Fruit fly (Drosophila melanogaster) whole organism, embryonic: ENCODE data around the gene Rh4.
A peak's percentile ranks its signal among the peaks of the same experiment; 100 is the strongest.

ENCODE experiments used
- Adf1 ChIP-seq: fragments of 200-800 bp; sonication (Bioruptor generic); IDR thresholded peaks from 2 replicates; pipeline ENCODE4 v1.3.6; 2022; ENCODE audit warnings: missing biosample characterization, missing genetic modification characterization
- Atf-2 ChIP-seq: fragments of 200-800 bp; sonication (Bioruptor generic); optimal IDR thresholded peaks from 2 replicates; lab custom pipeline; 2016; ENCODE audit warnings: missing biosample characterization, missing genetic modification characterization
- Bgb ChIP-seq: fragments of 200-800 bp; sonication (Bioruptor generic); IDR thresholded peaks from 2 replicates; pipeline ENCODE4 v1.3.6; 2022; ENCODE audit warnings: missing biosample characterization, missing genetic modification characterization; ENCODE audit not compliant: partially characterized antibody
- CG10147 ChIP-seq: fragments of 200-800 bp; sonication (Bioruptor generic); optimal IDR thresholded peaks from 2 replicates; lab custom pipeline; 2019; ENCODE audit warnings: missing biosample characterization, mild to moderate bottlenecking, missing genetic modification characterization, moderate library complexity
- CG10366 ChIP-seq: fragments of 200-800 bp; sonication (Bioruptor generic); IDR thresholded peaks from 2 replicates; pipeline ENCODE4 v1.3.6; 2022; ENCODE audit warnings: missing biosample characterization, missing genetic modification characterization
- CG11247 ChIP-seq: fragments of 200-800 bp; sonication (Bioruptor generic); IDR thresholded peaks from 2 replicates; pipeline ENCODE4 v1.3.6; 2022; ENCODE audit warnings: missing biosample characterization, missing genetic modification characterization
- CG11456 ChIP-seq: fragments of 200-800 bp; sonication (Bioruptor generic); IDR thresholded peaks from 3 replicates; pipeline ENCODE4 v1.3.6; 2022; ENCODE audit warnings: missing biosample characterization, missing genetic modification characterization
- CG18619 ChIP-seq: fragments of 200-800 bp; sonication (Bioruptor generic); optimal IDR thresholded peaks from 3 replicates; lab custom pipeline; 2017; ENCODE audit warnings: missing biosample characterization, mild to moderate bottlenecking, missing genetic modification characterization
- CG2120 ChIP-seq: fragments of 200-800 bp; sonication (Bioruptor generic); optimal IDR thresholded peaks from 3 replicates; lab custom pipeline; 2016; ENCODE audit warnings: missing biosample characterization, missing genetic modification characterization
- CG2199 ChIP-seq: fragments of 200-800 bp; sonication (Bioruptor generic); IDR thresholded peaks from 3 replicates; pipeline ENCODE4 v1.3.6; 2022; ENCODE audit warnings: missing biosample characterization, missing genetic modification characterization
- CG32772 ChIP-seq: fragments of 200-800 bp; sonication (Bioruptor generic); IDR thresholded peaks from 2 replicates; pipeline ENCODE4 v1.3.6; 2022; ENCODE audit warnings: missing biosample characterization, missing genetic modification characterization
- CG34224 ChIP-seq: fragments of 200-800 bp; sonication (Bioruptor generic); IDR thresholded peaks from 3 replicates; pipeline ENCODE4 v1.3.6; 2022; ENCODE audit warnings: missing biosample characterization, missing genetic modification characterization; ENCODE audit not compliant: partially characterized antibody
- CG7786 ChIP-seq: fragments of 200-800 bp; sonication (Bioruptor generic); optimal IDR thresholded peaks from 2 replicates; lab custom pipeline; 2016; ENCODE audit warnings: missing biosample characterization, missing genetic modification characterization
- CG8924 ChIP-seq: fragments of 200-800 bp; optimal IDR thresholded peaks from 3 replicates; lab custom pipeline; 2019; ENCODE audit warnings: missing biosample characterization, mild to moderate bottlenecking, missing genetic modification characterization, moderate library complexity
- CG8944 ChIP-seq: fragments of 200-800 bp; sonication (Bioruptor generic); optimal IDR thresholded peaks from 3 replicates; lab custom pipeline; 2016; ENCODE audit warnings: missing biosample characterization, missing genetic modification characterization
- CG9437 ChIP-seq: fragments of 200-800 bp; sonication (Bioruptor generic); optimal IDR thresholded peaks from 2 replicates; lab custom pipeline; 2018; ENCODE audit warnings: missing biosample characterization, mild to moderate bottlenecking, missing genetic modification characterization
- CTCF ChIP-seq: fragments of 200-800 bp; sonication (Bioruptor generic); optimal IDR thresholded peaks from 2 replicates; lab custom pipeline; 2017; ENCODE audit warnings: missing biosample characterization, mild to moderate bottlenecking, missing genetic modification characterization, moderate library complexity
- D ChIP-seq, 2 experiments: fragments of 200-800 bp in 1 of 2; fragments of >200 bp in 1 of 2; sonication (Bioruptor generic) in 1 of 2; optimal IDR thresholded peaks; 2 replicates in 1 of 2; 3 replicates in 1 of 2; lab custom pipeline; 2017; ENCODE audit warnings: mild to moderate bottlenecking in 1 of 2, missing biosample characterization in 1 of 2, missing genetic modification characterization in 1 of 2, missing genetic modification reagents in 1 of 2
- D19B ChIP-seq: fragments of 200-800 bp; sonication (Bioruptor generic); optimal IDR thresholded peaks from 2 replicates; lab custom pipeline; 2017; ENCODE audit warnings: missing biosample characterization, mild to moderate bottlenecking, missing genetic modification characterization
- Dbx ChIP-seq: fragments of 200-800 bp; sonication (Bioruptor generic); IDR thresholded peaks from 3 replicates; pipeline ENCODE4 v1.3.6; 2022; ENCODE audit warnings: missing biosample characterization, missing genetic modification characterization
- Deaf1 ChIP-seq: fragments of 200-800 bp; optimal IDR thresholded peaks from 3 replicates; lab custom pipeline; 2019; ENCODE audit warnings: missing biosample characterization, mild to moderate bottlenecking, missing genetic modification characterization, moderate library complexity
- Dfd ChIP-seq, 2 experiments: fragments of >200 bp; optimal IDR thresholded peaks; 2 replicates each; lab custom pipeline; 2017; ENCODE audit warnings: missing biosample characterization in 2 of 2, missing genetic modification characterization in 2 of 2
- Dip2 ChIP-seq: fragments of 200-800 bp; sonication (Bioruptor generic); IDR thresholded peaks from 2 replicates; pipeline ENCODE4 v1.3.6; 2022; ENCODE audit warnings: missing biosample characterization, missing genetic modification characterization
- E2f2 ChIP-seq: fragments of 200-800 bp; sonication (Bioruptor generic); IDR thresholded peaks from 2 replicates; pipeline ENCODE4 v1.3.6; 2022; ENCODE audit warnings: missing biosample characterization, missing genetic modification characterization
- Fer3 ChIP-seq: fragments of 200-800 bp; sonication (Bioruptor generic); optimal IDR thresholded peaks from 2 replicates; lab custom pipeline; 2018; ENCODE audit warnings: missing biosample characterization, mild to moderate bottlenecking, missing genetic modification characterization, moderate library complexity
- HLH4C ChIP-seq: fragments of 200-800 bp; sonication (Bioruptor generic); IDR thresholded peaks from 3 replicates; pipeline ENCODE4 v1.3.6; 2022; ENCODE audit warnings: missing biosample characterization, missing genetic modification characterization; ENCODE audit not compliant: partially characterized antibody
- HLHmδ ChIP-seq: fragments of 200-800 bp; sonication (Bioruptor generic); optimal IDR thresholded peaks from 2 replicates; lab custom pipeline; 2018; ENCODE audit warnings: missing biosample characterization, mild to moderate bottlenecking, missing genetic modification characterization, moderate library complexity
- Hsf ChIP-seq: fragments of 200-800 bp; sonication (Bioruptor generic); optimal IDR thresholded peaks from 3 replicates; lab custom pipeline; 2016; ENCODE audit warnings: missing biosample characterization, missing genetic modification characterization
- NFAT ChIP-seq: fragments of 200-800 bp; sonication (Bioruptor generic); IDR thresholded peaks from 2 replicates; pipeline ENCODE4 v1.3.6; 2022; ENCODE audit warnings: missing biosample characterization, missing genetic modification characterization
- NfI ChIP-seq: fragments of 200-800 bp; sonication (Bioruptor generic); optimal IDR thresholded peaks from 3 replicates; lab custom pipeline; 2018; ENCODE audit warnings: missing biosample characterization, mild to moderate bottlenecking, missing genetic modification characterization, moderate library complexity
- Pdp1 ChIP-seq, 2 experiments: fragments of 200-800 bp; sonication (Bioruptor generic); optimal IDR thresholded peaks; 3 replicates each; lab custom pipeline; 2016; ENCODE audit warnings: missing biosample characterization in 2 of 2, missing genetic modification characterization in 2 of 2, mild to moderate bottlenecking in 1 of 2, moderate library complexity in 1 of 2
- Rfx ChIP-seq: fragments of 200-800 bp; sonication (Bioruptor generic); IDR thresholded peaks from 2 replicates; pipeline ENCODE4 v1.3.6; 2022; ENCODE audit warnings: missing biosample characterization, missing genetic modification characterization
- bcd ChIP-seq: fragments of 200-800 bp; sonication (Bioruptor generic); optimal IDR thresholded peaks from 2 replicates; lab custom pipeline; 2017; ENCODE audit warnings: missing biosample characterization, mild to moderate bottlenecking, missing genetic modification characterization
- fd3F ChIP-seq: fragments of 200-800 bp; sonication (Bioruptor generic); optimal IDR thresholded peaks from 2 replicates; lab custom pipeline; 2018; ENCODE audit warnings: missing biosample characterization, mild to moderate bottlenecking, missing genetic modification characterization, moderate library complexity
- gcm ChIP-seq: fragments of 200-800 bp; sonication (Bioruptor generic); optimal IDR thresholded peaks from 2 replicates; lab custom pipeline; 2019; ENCODE audit warnings: missing biosample characterization, mild to moderate bottlenecking, missing genetic modification characterization, moderate library complexity
- gem ChIP-seq: fragments of 200-800 bp; sonication (Bioruptor generic); optimal IDR thresholded peaks from 2 replicates; lab custom pipeline; 2019; ENCODE audit warnings: missing biosample characterization, mild to moderate bottlenecking, missing genetic modification characterization, moderate library complexity
- grau ChIP-seq: fragments of 200-800 bp; optimal IDR thresholded peaks from 3 replicates; lab custom pipeline; 2019; ENCODE audit warnings: missing biosample characterization, mild to moderate bottlenecking, missing genetic modification characterization, moderate library complexity
- gro ChIP-seq: fragments of 200-800 bp; sonication (Bioruptor generic); optimal IDR thresholded peaks from 2 replicates; lab custom pipeline; 2016; ENCODE audit warnings: missing biosample characterization, missing genetic modification characterization
- hb ChIP-seq: fragments of 200-800 bp; sonication (Bioruptor generic); IDR thresholded peaks from 3 replicates; pipeline ENCODE4 v1.3.6; 2022; ENCODE audit warnings: missing biosample characterization, missing genetic modification characterization; ENCODE audit not compliant: partially characterized antibody
- ken ChIP-seq: fragments of 200-800 bp; sonication (Bioruptor generic); IDR thresholded peaks from 3 replicates; pipeline ENCODE4 v1.3.6; 2022; ENCODE audit warnings: missing biosample characterization, missing genetic modification characterization
- knrl ChIP-seq: fragments of 200-800 bp; sonication (Bioruptor generic); IDR thresholded peaks from 3 replicates; pipeline ENCODE4 v1.3.6; 2022; ENCODE audit warnings: missing biosample characterization, missing genetic modification characterization; ENCODE audit not compliant: partially characterized antibody
- lbe ChIP-seq: fragments of 200-800 bp; sonication (Bioruptor generic); optimal IDR thresholded peaks from 2 replicates; lab custom pipeline; 2016; ENCODE audit warnings: missing biosample characterization, mild to moderate bottlenecking, missing genetic modification characterization
- lmd ChIP-seq: fragments of 200-800 bp; sonication (Bioruptor generic); IDR thresholded peaks from 2 replicates; pipeline ENCODE4 v1.3.6; 2022; ENCODE audit warnings: missing biosample characterization, missing genetic modification characterization
- otp ChIP-seq: fragments of 200-800 bp; sonication (Bioruptor generic); IDR thresholded peaks from 3 replicates; pipeline ENCODE4, ENCODE4 v1.3.6; 2022; ENCODE audit warnings: missing biosample characterization, missing genetic modification characterization
- slbo ChIP-seq: fragments of 200-800 bp; sonication (Bioruptor generic); IDR thresholded peaks from 2 replicates; pipeline ENCODE4 v1.3.6; 2022; ENCODE audit warnings: missing biosample characterization, missing genetic modification characterization
- sqz ChIP-seq: fragments of 200-800 bp; sonication (Bioruptor generic); optimal IDR thresholded peaks from 3 replicates; lab custom pipeline; 2018; ENCODE audit warnings: missing biosample characterization, mild to moderate bottlenecking, missing genetic modification characterization
- sr ChIP-seq: fragments of 200-800 bp; sonication (Bioruptor generic); IDR thresholded peaks from 3 replicates; pipeline ENCODE4 v1.3.6; 2022; ENCODE audit warnings: missing biosample characterization, missing genetic modification characterization
- vvl ChIP-seq: fragments of 200-800 bp; sonication (Bioruptor generic); IDR thresholded peaks from 2 replicates; pipeline ENCODE4 v1.3.6; 2022; ENCODE audit warnings: missing biosample characterization, missing genetic modification characterization
- wdn ChIP-seq: fragments of 200-800 bp; sonication (Bioruptor generic); IDR thresholded peaks from 2 replicates; pipeline ENCODE4 v1.3.6; 2022; ENCODE audit warnings: missing biosample characterization, missing genetic modification characterization

Rh4 gene

DNA sequence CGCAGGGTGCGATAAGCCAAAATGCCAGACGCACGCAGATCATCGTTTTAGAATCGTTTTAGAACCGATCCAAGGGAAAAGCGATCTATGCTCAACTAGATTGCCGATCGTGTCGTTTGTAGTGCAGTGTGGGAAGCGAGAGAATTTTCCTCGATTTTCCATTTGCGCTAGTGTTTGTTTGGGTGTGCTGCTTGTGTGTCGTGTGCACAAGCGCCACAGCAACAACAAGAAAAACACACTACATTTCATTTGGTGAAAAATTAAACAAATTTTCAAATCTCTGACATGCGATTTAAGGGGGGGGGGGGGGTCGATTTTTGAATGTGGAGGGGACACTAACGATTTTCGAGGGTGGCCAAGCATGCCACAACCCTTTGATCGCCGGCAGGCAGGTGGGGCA lies 48.1 kb upstream of the Rh4 start (continued):
- TF ChIP-seq CG18619 (GFP tag; lab: Kevin White, UChicago) (no peak), Deaf1 (tag; lab: Kevin White, UChicago) (peak; percentile 30), sr (GFP tag; lab: Robert Waterston, UW) (peak; percentile 60; the same call in 1 of the 3 replicates), Dfd (GFP tag; optimal IDR thresholded peaks at IDR 0.05; lab: Kevin White, UChicago) (no peak), CG8924 (tag; lab: Kevin White, UChicago) (no peak)

DNA sequence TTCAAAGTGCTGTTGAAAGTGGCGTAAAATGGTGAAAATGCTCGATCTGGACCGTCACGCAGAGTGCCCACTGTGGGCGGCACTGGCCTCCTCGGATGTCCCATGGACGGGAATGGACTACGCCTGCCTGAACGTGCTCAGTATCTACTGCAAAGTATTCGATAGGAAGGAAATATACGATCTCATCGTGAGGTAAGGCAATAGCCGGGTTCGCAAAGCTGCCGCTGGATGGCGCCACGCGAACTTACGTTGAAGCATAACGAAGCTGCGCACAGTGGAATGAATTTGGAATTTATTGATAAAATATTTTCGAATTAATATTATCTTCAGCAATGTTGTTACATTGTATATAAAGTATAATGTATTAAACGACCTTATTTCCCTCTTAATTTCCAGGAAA lies 34.1 kb upstream of the Rh4 start:
- TF ChIP-seq HLHmδ (GFP tag; lab: Kevin White, UChicago) (peak; percentile 35), CG32772 (GFP tag; lab: Robert Waterston, UW) (no peak), lbe (no peak), CG10147 (no peak), CG2120 (GFP tag; lab: Kevin White, UChicago) (peak; percentile 20), gcm (GFP tag; lab: Kevin White, UChicago) (no peak), lmd (GFP tag; lab: Robert Waterston, UW) (0 out of 2 replicates have a peak, but pooled peaks have one; percentile 14), ken (no peak), E2f2 (GFP tag; lab: Robert Waterston, UW) (0 out of 2 replicates have a peak, but pooled peaks have one; percentile 16), slbo (GFP tag; lab: Robert Waterston, UW) (peak; percentile 41), Dbx (GFP tag; lab: Robert Waterston, UW) (peak; percentile 22; the same call in 1 of the 3 replicates), CTCF (peak; percentile 93), vvl (peak; percentile 31; the same call in 1 of the 2 replicates), Rfx (GFP tag; lab: Robert Waterston, UW) (peak; percentile 33), CG8944 (GFP tag; lab: Kevin White, UChicago) (no peak), Bgb (GFP tag; lab: Robert Waterston, UW) (0 out of 2 replicates have a peak, but pooled peaks have one; percentile 22), wdn (GFP tag; lab: Robert Waterston, UW) (0 out of 2 replicates have a peak, but pooled peaks have one; percentile 28), gro (GFP tag; lab: Kevin White, UChicago) (no peak), Atf-2 (GFP tag; lab: Kevin White, UChicago) (no peak), knrl (GFP tag; lab: Robert Waterston, UW) (0 out of 3 replicates have a peak, but pooled peaks have one; percentile 27), CG11247 (GFP tag; lab: Robert Waterston, UW) (no peak), grau (no peak), otp (GFP tag; lab: Robert Waterston, UW) (peak; percentile 16; the same call in 1 of the 3 replicates), hb (GFP tag; lab: Robert Waterston, UW) (no peak), NfI (GFP tag; lab: Kevin White, UChicago) (peak; percentile 28), HLH4C (GFP tag; lab: Robert Waterston, UW) (no peak), NFAT (GFP tag; lab: Robert Waterston, UW) (peak; percentile 28; the same call in 1 of the 2 replicates), fd3F (GFP tag; lab: Kevin White, UChicago) (no peak), CG7786 (GFP tag; lab: Kevin White, UChicago) (no peak), gem (tag; lab: Kevin White, UChicago) (no peak), Dip2 (no peak), Fer3 (no peak), D19B (GFP tag; lab: Kevin White, UChicago) (no peak), CG2199 (GFP tag; lab: Robert Waterston, UW) (peak; percentile 81), CG10366 (0 out of 2 replicates have a peak, but pooled peaks have one; percentile 17), bcd (peak; percentile 3), D (optimal IDR thresholded peaks at IDR 0.05; lab: Kevin White, UChicago) (no peak), D (GFP tag; optimal IDR thresholded peaks at IDR 0.05; lab: Kevin White, UChicago) (no peak), Pdp1 (GFP tag; optimal IDR thresholded peaks at IDR 0.05; lab: Kevin White, UChicago) (no peak), sqz (GFP tag; lab: Kevin White, UChicago) (no peak), CG9437 (GFP tag; lab: Kevin White, UChicago) (peak; percentile 6), Adf1 (GFP tag; lab: Robert Waterston, UW) (peak; percentile 37; the same call in 1 of the 2 replicates), Hsf (GFP tag; lab: Kevin White, UChicago) (peak; percentile 6), CG34224 (GFP tag; lab: Robert Waterston, UW) (peak; percentile 42; the same call in 1 of the 3 replicates), CG11456 (GFP tag; lab: Robert Waterston, UW) (peak; percentile 68; the same call in 1 of the 3 replicates)
